Worm (Caenorhabditis elegans) whole organism, L3 larva: ENCODE results near the gene M199.2.

Experiments used
- ZK546.5 ChIP-seq: sonication (generic microtip); optimal IDR thresholded peaks from 2 replicates; lab custom pipeline; 2017; ENCODE audit warnings: missing biosample characterization, missing genetic modification characterization
- aly-2 ChIP-seq: fragments of 150-350 bp; optimal IDR thresholded peaks from 2 replicates; lab custom pipeline; 2014; ENCODE audit warnings: missing biosample characterization, missing genetic modification characterization
- ama-1 ChIP-seq: fragments of 150-350 bp; optimal IDR thresholded peaks from 2 replicates; lab custom pipeline; 2018
- ceh-16 ChIP-seq: sonication (generic microtip); optimal IDR thresholded peaks from 2 replicates; lab custom pipeline; 2017; ENCODE audit warnings: missing biosample characterization, missing genetic modification characterization
- ceh-28 ChIP-seq: fragments of 150-350 bp; optimal IDR thresholded peaks from 2 replicates; lab custom pipeline; 2014; ENCODE audit warnings: missing biosample characterization, missing genetic modification reagents, missing genetic modification characterization
- ceh-82 ChIP-seq: fragments of 150-350 bp; optimal IDR thresholded peaks from 2 replicates; lab custom pipeline; 2014; ENCODE audit warnings: missing biosample characterization, missing genetic modification characterization
- ceh-9 ChIP-seq: sonication (generic microtip); optimal IDR thresholded peaks from 2 replicates; lab custom pipeline; 2018; ENCODE audit warnings: missing biosample characterization, missing genetic modification characterization
- daf-12 ChIP-seq: fragments of 150-350 bp; optimal IDR thresholded peaks from 2 replicates; lab custom pipeline; 2014; ENCODE audit warnings: missing biosample characterization, missing genetic modification reagents, missing genetic modification characterization
- egl-27 ChIP-seq: sonication (generic microtip); optimal IDR thresholded peaks from 4 replicates; lab custom pipeline; 2017; ENCODE audit warnings: missing biosample characterization, missing genetic modification reagents, missing genetic modification characterization
- elt-3 ChIP-seq, 3 experiments: fragments of 150-350 bp in 1 of 3; sonication (generic microtip) in 2 of 3; optimal IDR thresholded peaks; 2 replicates in 2 of 3; 4 replicates in 1 of 3; lab custom pipeline; 2014 to 2017; ENCODE audit warnings: missing biosample characterization in 3 of 3, missing genetic modification characterization in 3 of 3
- eor-1 ChIP-seq, 2 experiments: fragments of 150-350 bp; optimal IDR thresholded peaks; 2 replicates each; lab custom pipeline; 2014 to 2018; ENCODE audit warnings: missing biosample characterization in 2 of 2, missing genetic modification characterization in 2 of 2
- fkh-10 ChIP-seq: sonication (generic microtip); optimal IDR thresholded peaks from 2 replicates; lab custom pipeline; 2017; ENCODE audit warnings: missing biosample characterization, missing genetic modification reagents, missing genetic modification characterization
- fos-1 ChIP-seq: fragments of 150-350 bp; optimal IDR thresholded peaks from 2 replicates; lab custom pipeline; 2014; ENCODE audit warnings: missing biosample characterization, missing genetic modification characterization
- hmg-11 ChIP-seq: sonication (generic microtip); optimal IDR thresholded peaks from 2 replicates; lab custom pipeline; 2016; ENCODE audit warnings: missing genetic modification characterization, missing compliant biosample characterization
- lin-15B ChIP-seq: fragments of 150-350 bp; optimal IDR thresholded peaks from 2 replicates; lab custom pipeline; 2014; ENCODE audit warnings: missing biosample characterization, missing genetic modification characterization
- lin-39 ChIP-seq: fragments of 150-350 bp; optimal IDR thresholded peaks from 2 replicates; lab custom pipeline; 2018; ENCODE audit warnings: missing biosample characterization, missing genetic modification reagents, missing genetic modification characterization
- mml-1 ChIP-seq: fragments of 150-350 bp; sonication (generic microtip); optimal IDR thresholded peaks from 3 replicates; lab custom pipeline; 2014; ENCODE audit warnings: missing biosample characterization, missing genetic modification characterization
- nhr-11 ChIP-seq: fragments of 150-350 bp; optimal IDR thresholded peaks from 2 replicates; lab custom pipeline; 2014; ENCODE audit warnings: missing biosample characterization, missing genetic modification characterization
- nhr-12 ChIP-seq: fragments of 150-350 bp; optimal IDR thresholded peaks from 2 replicates; lab custom pipeline; 2014; ENCODE audit warnings: missing biosample characterization, missing genetic modification characterization
- nhr-23 ChIP-seq: fragments of 150-350 bp; optimal IDR thresholded peaks from 2 replicates; lab custom pipeline; 2014; ENCODE audit warnings: missing biosample characterization, missing genetic modification reagents, missing genetic modification characterization
- nhr-25 ChIP-seq: sonication (generic microtip); optimal IDR thresholded peaks from 2 replicates; lab custom pipeline; 2017; ENCODE audit warnings: missing biosample characterization, missing genetic modification characterization
- nhr-28 ChIP-seq: fragments of 150-350 bp; optimal IDR thresholded peaks from 2 replicates; lab custom pipeline; 2014; ENCODE audit warnings: missing biosample characterization, missing genetic modification characterization
- nhr-67 ChIP-seq: fragments of 150-350 bp; optimal IDR thresholded peaks from 2 replicates; lab custom pipeline; 2014; ENCODE audit warnings: missing biosample characterization, missing genetic modification characterization
- nhr-76 ChIP-seq: fragments of 150-350 bp; sonication (generic microtip); optimal IDR thresholded peaks from 5 replicates; lab custom pipeline; 2014; ENCODE audit warnings: missing biosample characterization, missing genetic modification characterization
- pha-4 ChIP-seq: fragments of 150-350 bp; optimal IDR thresholded peaks from 2 replicates; lab custom pipeline; 2014; ENCODE audit warnings: missing biosample characterization, missing genetic modification reagents, missing genetic modification characterization
- pqm-1 ChIP-seq: fragments of 150-350 bp; optimal IDR thresholded peaks from 2 replicates; lab custom pipeline; 2017; ENCODE audit warnings: missing biosample characterization, missing genetic modification characterization, inconsistent platforms
- sea-2 ChIP-seq: fragments of 150-350 bp; sonication (generic microtip); optimal IDR thresholded peaks from 4 replicates; lab custom pipeline; 2014; ENCODE audit warnings: missing biosample characterization, missing genetic modification reagents, missing genetic modification characterization
- skn-1 ChIP-seq: fragments of 150-350 bp; optimal IDR thresholded peaks from 2 replicates; lab custom pipeline; 2014; ENCODE audit warnings: missing biosample characterization, missing genetic modification characterization
- unc-39 ChIP-seq: sonication (generic microtip); optimal IDR thresholded peaks from 4 replicates; lab custom pipeline; 2017; ENCODE audit warnings: missing biosample characterization, missing genetic modification characterization
- unc-62 ChIP-seq: fragments of 150-350 bp; sonication (generic microtip); optimal IDR thresholded peaks from 4 replicates; lab custom pipeline; 2014; ENCODE audit warnings: missing biosample characterization, missing genetic modification reagents, missing genetic modification characterization
- zag-1 ChIP-seq: fragments of 150-350 bp; optimal IDR thresholded peaks from 2 replicates; lab custom pipeline; 2014; ENCODE audit warnings: missing biosample characterization, missing genetic modification characterization
- ztf-11 ChIP-seq: fragments of 150-350 bp; optimal IDR thresholded peaks from 2 replicates; lab custom pipeline; 2014; ENCODE audit warnings: missing biosample characterization, missing genetic modification characterization
- ztf-4 ChIP-seq: fragments of 150-350 bp; optimal IDR thresholded peaks from 2 replicates; lab custom pipeline; 2014; ENCODE audit warnings: missing biosample characterization, missing genetic modification characterization

M199.2 gene

ce11 chrIV:15098294-15098693 is 10.3 kb upstream of the M199.2 start, which contains the start of gene srt-49:
Gene srt-49, minus strand, starts transcription at chrIV:15098394.
- no peak for TF ChIP-seq ztf-4 (tag; lab: Kevin White, UChicago)
- TF ChIP-seq ZK546.5 (tag; lab: Kevin White, UChicago): no peak
- no peak for TF ChIP-seq nhr-67 (tag; lab: Kevin White, UChicago)
- TF ChIP-seq ceh-16 (tag; lab: Kevin White, UChicago): no peak
- TF ChIP-seq, all 47 proteins: peak for 0

DNA sequence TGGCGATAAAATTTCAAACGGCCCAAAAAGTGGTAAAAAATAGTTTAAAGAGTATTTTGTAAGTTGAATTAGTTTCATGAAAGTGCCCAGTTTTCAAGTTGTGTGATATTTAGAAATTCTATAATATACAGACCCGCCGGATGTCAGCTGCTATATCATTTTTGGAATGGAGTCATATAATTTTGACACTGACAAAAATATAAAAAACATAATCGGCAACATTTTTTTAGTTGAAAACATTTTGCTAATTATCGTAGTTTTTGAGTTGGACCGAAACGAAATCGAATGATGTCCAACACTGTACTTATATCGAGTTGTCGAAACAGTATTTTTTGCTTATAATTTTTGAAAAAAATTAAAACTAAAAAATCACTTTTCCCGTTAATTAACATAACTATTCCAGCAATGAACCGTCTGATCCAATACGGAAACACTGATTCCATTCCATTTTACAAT is 5.3 kb upstream of the M199.2 start, which contains the start of gene srt-44:
Gene srt-44, plus strand, starts transcription at position 406 of the 456 bp plus-strand sequence.
- TF ChIP-seq nhr-23 (tag; lab: Kevin White, UChicago): no peak
- no peak for TF ChIP-seq pha-4 (tag; lab: Kevin White, UChicago)
- TF ChIP-seq aly-2: no peak
- no peak for TF ChIP-seq hmg-11 (tag; lab: Kevin White, UChicago)
- no peak for TF ChIP-seq ztf-11 (tag; lab: Kevin White, UChicago)
- no peak for TF ChIP-seq eor-1 (tag; optimal IDR thresholded peaks at IDR 0.05; lab: Kevin White, UChicago)
- TF ChIP-seq lin-15B: no peak
- TF ChIP-seq nhr-12 (tag; lab: Kevin White, UChicago): no peak
- no peak for TF ChIP-seq ceh-82 (tag; lab: Kevin White, UChicago)
- TF ChIP-seq sea-2: no peak
- no peak for TF ChIP-seq ceh-9
- no peak for TF ChIP-seq zag-1 (tag; lab: Kevin White, UChicago)
- TF ChIP-seq egl-27 (tag; lab: Kevin White, UChicago): no peak
- TF ChIP-seq unc-62 (GFP tag; lab: Kevin White, UChicago): no peak
- TF ChIP-seq unc-39 (tag; lab: Kevin White, UChicago): no peak
- TF ChIP-seq mml-1 (tag; lab: Kevin White, UChicago): no peak
- TF ChIP-seq nhr-76 (tag; lab: Kevin White, UChicago): no peak

ce11 chrIV:15107218-15107617 is 1.4 kb upstream of the M199.2 start:
- TF ChIP-seq nhr-28 (no peak), fos-1 (tag; lab: Kevin White, UChicago) (no peak), elt-3 (tag; optimal IDR thresholded peaks at IDR 0.05; lab: Kevin White, UChicago) (no peak), ceh-28 (tag; lab: Kevin White, UChicago) (peak; percentile 28), pha-4 (tag; lab: Kevin White, UChicago) (peak; percentile 35), skn-1 (no peak), pqm-1 (tag; lab: Kevin White, UChicago) (peak; percentile 24)
- TF ChIP-seq, all 47 proteins: peak for 3

- no peak for TF ChIP-seq ztf-11 (tag; lab: Kevin White, UChicago)
- no peak for TF ChIP-seq nhr-23 (tag; lab: Kevin White, UChicago)
- no peak for TF ChIP-seq pqm-1 (tag; lab: Kevin White, UChicago)
- no peak for TF ChIP-seq elt-3 (tag; optimal IDR thresholded peaks at IDR 0.05; lab: Kevin White, UChicago)
- no peak for TF ChIP-seq lin-39 (tag; lab: Kevin White, UChicago)
- TF ChIP-seq ztf-4 (tag; lab: Kevin White, UChicago): no peak
- TF ChIP-seq nhr-11 (tag; lab: Kevin White, UChicago): no peak
- no peak for TF ChIP-seq mml-1 (tag; lab: Kevin White, UChicago)
- TF ChIP-seq ceh-16 (tag; lab: Kevin White, UChicago): no peak
- TF ChIP-seq ZK546.5 (tag; lab: Kevin White, UChicago): no peak
- TF ChIP-seq nhr-12 (tag; lab: Kevin White, UChicago): no peak
- TF ChIP-seq hmg-11 (tag; lab: Kevin White, UChicago): no peak
- TF ChIP-seq egl-27 (tag; lab: Kevin White, UChicago): no peak
- no peak for TF ChIP-seq ceh-28 (tag; lab: Kevin White, UChicago)
- no peak for TF ChIP-seq unc-39 (tag; lab: Kevin White, UChicago)
- TF ChIP-seq unc-62 (GFP tag; lab: Kevin White, UChicago): no peak
- TF ChIP-seq nhr-25: no peak
- no peak for TF ChIP-seq ama-1 (lab: Kevin White, UChicago)
- no peak for TF ChIP-seq daf-12 (tag; lab: Kevin White, UChicago)
Observed at ce11 chrIV:15113117-15113516, 4.5 kb downstream of the M199.2 start, which contains the start of gene M199.134. Gene M199.134, minus strand, starts transcription at chrIV:15113217.

DNA sequence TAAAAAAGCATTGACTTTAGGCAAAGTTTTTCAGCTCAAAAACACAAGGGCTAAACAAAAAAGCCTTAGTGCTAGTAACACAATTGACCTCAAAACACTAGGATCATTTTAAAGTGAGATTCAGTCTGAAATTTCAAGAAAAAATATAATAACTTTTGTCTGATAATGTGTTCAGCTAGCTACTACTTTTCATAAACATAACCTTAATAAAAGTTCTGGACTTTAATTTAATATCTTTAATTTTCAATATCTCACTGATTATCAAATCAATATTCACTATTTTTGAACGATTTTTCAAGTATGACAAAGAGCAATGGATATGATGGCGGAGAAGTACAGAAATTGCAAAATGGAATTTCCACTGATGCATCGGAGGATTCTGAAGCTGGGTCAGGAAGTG is 5.7 kb downstream of the M199.2 start, which contains the start of gene M199.135:
Gene M199.135, plus strand, starts transcription at position 301 of the 400 bp plus-strand sequence.
- TF ChIP-seq hmg-11 (tag; lab: Kevin White, UChicago): no peak
- TF ChIP-seq fkh-10 (GFP tag; lab: Kevin White, UChicago): no peak
- TF ChIP-seq skn-1: no peak
- no peak for TF ChIP-seq ztf-4 (tag; lab: Kevin White, UChicago)
- TF ChIP-seq egl-27 (tag; lab: Kevin White, UChicago): no peak
